Worm (Caenorhabditis elegans): ENCODE measurements around the gene ret-1.

ce11 chrV:14820314-14820713 lies 26.9 kb downstream of the ret-1 start:
- no peak for TF ChIP-seq ceh-13 (GFP tag; optimal IDR thresholded peaks at IDR 0.05)
- TF ChIP-seq ama-1 (optimal IDR thresholded peaks at IDR 0.05): no peak
- no peak for TF ChIP-seq hnd-1 (tag; optimal IDR thresholded peaks at IDR 0.05)
- no peak for TF ChIP-seq hmg-4 (GFP tag; optimal IDR thresholded peaks at IDR 0.05)
- no peak for TF ChIP-seq tbx-37 (GFP tag; conservative IDR thresholded peaks at IDR 0.05)
- no peak for TF ChIP-seq flt-1 (GFP tag; IDR thresholded peaks at IDR 0.05)
- no peak for TF ChIP-seq hmbx-1 (tag; optimal IDR thresholded peaks at IDR 0.05)
- TF ChIP-seq tbx-11 (GFP tag; IDR thresholded peaks at IDR 0.05): no peak
- TF ChIP-seq ceh-36 (tag; optimal IDR thresholded peaks at IDR 0.05): no peak
- no peak for TF ChIP-seq scrt-1 (GFP tag; IDR thresholded peaks at IDR 0.05)
- no peak for TF ChIP-seq ets-7 (tag; optimal IDR thresholded peaks at IDR 0.05)
- no peak for TF ChIP-seq F13C5.2 (tag; optimal IDR thresholded peaks at IDR 0.05)
